Worm (Caenorhabditis elegans): ENCODE data around the gene nlp-6.

ce11 chrX:17683698-17684097 is 21.5 kb downstream of the nlp-6 start:
- no peak for TF ChIP-seq hif-1 (tag; optimal IDR thresholded peaks at IDR 0.05)
- TF ChIP-seq ama-1 (optimal IDR thresholded peaks at IDR 0.05) = no peak
- no peak for TF ChIP-seq zag-1 (tag; optimal IDR thresholded peaks at IDR 0.05)
- no peak for TF ChIP-seq lin-39 (tag; optimal IDR thresholded peaks at IDR 0.05)
- TF ChIP-seq daf-12 (tag; optimal IDR thresholded peaks at IDR 0.05) = no peak
- TF ChIP-seq zip-11 (GFP tag; IDR thresholded peaks at IDR 0.05) = no peak
- TF ChIP-seq lir-3 (tag; optimal IDR thresholded peaks at IDR 0.05) = no peak

Data from whole organism, L4 larva.